Comparison of ENCODE assay signal across 1 fruit fly cellular context in genomic region chr2L:7897245-7897644, dm6.
TF ChIP-seq lines count a peak whose summit lies in the region.

No protein-coding gene starts in this region.

TF ChIP-seq in whole organism, prepupa, 60 proteins besides CTCF, POLR2A, EP300 and RAD21 (continued from another document):
- TF ChIP-seq Hr4 (GFP tag; optimal IDR thresholded peaks at IDR 0.05; lab: Kevin White, UChicago) = peak; percentile 20
- peak; percentile 43 for TF ChIP-seq CG8632 (GFP tag; optimal IDR thresholded peaks at IDR 0.05; lab: Kevin White, UChicago)
- peak; percentile 67 for TF ChIP-seq CG32006 (GFP tag; optimal IDR thresholded peaks at IDR 0.05; lab: Kevin White, UChicago)
- peak; percentile 56 for TF ChIP-seq cyc (GFP tag; optimal IDR thresholded peaks at IDR 0.05; lab: Kevin White, UChicago)
- TF ChIP-seq lz (GFP tag; optimal IDR thresholded peaks at IDR 0.05; lab: Kevin White, UChicago) = peak; percentile 47
- TF ChIP-seq Ets96B (tag; optimal IDR thresholded peaks at IDR 0.05; lab: Kevin White, UChicago) = peak; percentile 80
- 0 out of 2 replicates have a peak, but pooled peaks have one; percentile 28 for TF ChIP-seq Gug (GFP tag; IDR thresholded peaks at IDR 0.05; lab: Robert Waterston, UW)
- TF ChIP-seq CG10631 (GFP tag; optimal IDR thresholded peaks at IDR 0.05; lab: Kevin White, UChicago) = peak; percentile 69
- peak; percentile 87 for TF ChIP-seq Eip78C (GFP tag; lab: Kevin White, UChicago)
- TF ChIP-seq fkh (GFP tag; optimal IDR thresholded peaks at IDR 0.05; lab: Kevin White, UChicago) = no peak
- peak; percentile 43 for TF ChIP-seq CG3032 (tag; optimal IDR thresholded peaks at IDR 0.05; lab: Kevin White, UChicago)
- TF ChIP-seq ss (GFP tag; optimal IDR thresholded peaks at IDR 0.05; lab: Kevin White, UChicago) = peak in 1 of 2 experiments; percentile 68
- TF ChIP-seq Hr38 (GFP tag; optimal IDR thresholded peaks at IDR 0.05; lab: Kevin White, UChicago) = no peak
- no peak for TF ChIP-seq fd59A (GFP tag; optimal IDR thresholded peaks at IDR 0.05; lab: Kevin White, UChicago)
- no peak for TF ChIP-seq CG9139 (GFP tag; optimal IDR thresholded peaks at IDR 0.05; lab: Kevin White, UChicago)
- TF ChIP-seq dac (GFP tag; optimal IDR thresholded peaks at IDR 0.05; lab: Kevin White, UChicago) = no peak
- TF ChIP-seq CG10669 (GFP tag; optimal IDR thresholded peaks at IDR 0.05; lab: Kevin White, UChicago) = peak; percentile 63
- peak; percentile 58 for TF ChIP-seq Sox102F (GFP tag; optimal IDR thresholded peaks at IDR 0.05; lab: Kevin White, UChicago)
- TF ChIP-seq Blimp-1 (GFP tag; optimal IDR thresholded peaks at IDR 0.05; lab: Kevin White, UChicago) = no peak
- TF ChIP-seq CG34406 (GFP tag; optimal IDR thresholded peaks at IDR 0.05; lab: Kevin White, UChicago) = peak; percentile 34
- peak; percentile 55 for TF ChIP-seq Hr39 (GFP tag; optimal IDR thresholded peaks at IDR 0.05; lab: Kevin White, UChicago)
- TF ChIP-seq acj6 (GFP tag; optimal IDR thresholded peaks at IDR 0.05; lab: Kevin White, UChicago) = peak; percentile 54
- peak; percentile 26 for TF ChIP-seq CG1621 (tag; optimal IDR thresholded peaks at IDR 0.05; lab: Kevin White, UChicago)
- TF ChIP-seq Eip75B (GFP tag; optimal IDR thresholded peaks at IDR 0.05; lab: Kevin White, UChicago) = peak; percentile 62
- TF ChIP-seq Ets21C (GFP tag; optimal IDR thresholded peaks at IDR 0.05; lab: Kevin White, UChicago) = peak; percentile 40
- TF ChIP-seq esn (GFP tag; optimal IDR thresholded peaks at IDR 0.05; lab: Kevin White, UChicago) = peak; percentile 71
- peak; percentile 53 for TF ChIP-seq CG31627 (GFP tag; optimal IDR thresholded peaks at IDR 0.05; lab: Kevin White, UChicago)
- no peak for TF ChIP-seq CG16779 (tag; optimal IDR thresholded peaks at IDR 0.05; lab: Kevin White, UChicago)
- TF ChIP-seq Sox14 (GFP tag; optimal IDR thresholded peaks at IDR 0.05; lab: Kevin White, UChicago) = peak; percentile 74
- no peak for TF ChIP-seq Eip93F (GFP tag; optimal IDR thresholded peaks at IDR 0.05; lab: Kevin White, UChicago)
- no peak for TF ChIP-seq net (GFP tag; optimal IDR thresholded peaks at IDR 0.05; lab: Kevin White, UChicago)
- TF ChIP-seq CG3919 (GFP tag; optimal IDR thresholded peaks at IDR 0.05; lab: Kevin White, UChicago) = peak; percentile 64
